Worm (Caenorhabditis elegans) whole organism, L2 larva: ENCODE data around the gene twk-13.

Experiments
- C34F6.9 ChIP-seq: fragments of 150-350 bp; optimal IDR thresholded peaks from 2 replicates; lab custom pipeline; 2014; ENCODE audit warnings: missing biosample characterization, missing genetic modification characterization
- F13H6.1 ChIP-seq: sonication (generic microtip); optimal IDR thresholded peaks from 2 replicates; lab custom pipeline; 2016; ENCODE audit warnings: missing genetic modification characterization, missing compliant biosample characterization
- R02D3.7 ChIP-seq: fragments of 150-350 bp; optimal IDR thresholded peaks from 2 replicates; lab custom pipeline; 2014; ENCODE audit warnings: missing biosample characterization, missing genetic modification characterization
- alr-1 ChIP-seq: fragments of 150-350 bp; optimal IDR thresholded peaks from 2 replicates; lab custom pipeline; 2014; ENCODE audit warnings: missing biosample characterization, missing genetic modification characterization
- aly-2 ChIP-seq: fragments of 150-350 bp; optimal IDR thresholded peaks from 2 replicates; lab custom pipeline; 2014; ENCODE audit warnings: missing biosample characterization, missing genetic modification characterization
- ama-1 ChIP-seq: fragments of 150-350 bp; optimal IDR thresholded peaks from 2 replicates; lab custom pipeline; 2018; ENCODE audit warnings: inconsistent platforms
- blmp-1 ChIP-seq: sonication (generic microtip); optimal IDR thresholded peaks from 2 replicates; lab custom pipeline; 2017; ENCODE audit warnings: missing genetic modification characterization, mild to moderate bottlenecking, missing compliant biosample characterization, antibody characterized with exemption, moderate library complexity; ENCODE audit not compliant: insufficient read depth
- ceh-16 ChIP-seq: fragments of 150-350 bp; optimal IDR thresholded peaks from 2 replicates; lab custom pipeline; 2014; ENCODE audit warnings: missing biosample characterization, missing genetic modification characterization
- elt-3 ChIP-seq: sonication (generic microtip); optimal IDR thresholded peaks from 2 replicates; lab custom pipeline; 2017; ENCODE audit warnings: missing biosample characterization, missing genetic modification characterization
- fos-1 ChIP-seq: fragments of 150-350 bp; optimal IDR thresholded peaks from 2 replicates; lab custom pipeline; 2014; ENCODE audit warnings: missing biosample characterization, missing genetic modification characterization
- gmeb-1 ChIP-seq: fragments of 150-350 bp; optimal IDR thresholded peaks from 2 replicates; lab custom pipeline; 2014; ENCODE audit warnings: missing biosample characterization, missing genetic modification characterization
- lin-11 ChIP-seq: fragments of 150-350 bp; sonication (generic microtip); optimal IDR thresholded peaks from 2 replicates; lab custom pipeline; 2014; ENCODE audit warnings: missing biosample characterization, missing genetic modification characterization, inconsistent platforms, mixed read lengths
- lin-13 ChIP-seq: fragments of 150-350 bp; optimal IDR thresholded peaks from 2 replicates; lab custom pipeline; 2014; ENCODE audit warnings: missing biosample characterization, missing genetic modification reagents, missing genetic modification characterization
- lin-39 ChIP-seq: fragments of 150-350 bp; optimal IDR thresholded peaks from 2 replicates; lab custom pipeline; 2014; ENCODE audit warnings: missing biosample characterization, missing genetic modification reagents, missing genetic modification characterization
- lsy-2 ChIP-seq, 2 experiments: fragments of 150-350 bp in 1 of 2; sonication (generic microtip) in 1 of 2; optimal IDR thresholded peaks; 2 replicates each; lab custom pipeline; 2014 to 2017; ENCODE audit warnings: missing biosample characterization in 2 of 2, missing genetic modification characterization in 2 of 2
- mdl-1 ChIP-seq, 2 experiments: fragments of 150-350 bp in 1 of 2; sonication (generic microtip) in 1 of 2; optimal IDR thresholded peaks; 2 replicates each; lab custom pipeline; 2017; ENCODE audit warnings: missing biosample characterization in 2 of 2, missing genetic modification characterization in 2 of 2
- nhr-10 ChIP-seq: sonication (generic microtip); optimal IDR thresholded peaks from 2 replicates; lab custom pipeline; 2017; ENCODE audit warnings: missing biosample characterization, missing genetic modification characterization
- nhr-12 ChIP-seq: fragments of 150-350 bp; optimal IDR thresholded peaks from 2 replicates; lab custom pipeline; 2014; ENCODE audit warnings: missing biosample characterization, missing genetic modification characterization
- nhr-6 ChIP-seq: fragments of 150-350 bp; optimal IDR thresholded peaks from 2 replicates; lab custom pipeline; 2014; ENCODE audit warnings: missing biosample characterization, missing genetic modification characterization
- nhr-77 ChIP-seq: fragments of 150-350 bp; optimal IDR thresholded peaks from 2 replicates; lab custom pipeline; 2014; ENCODE audit warnings: missing biosample characterization, missing genetic modification characterization
- peb-1 ChIP-seq: fragments of 150-350 bp; optimal IDR thresholded peaks from 2 replicates; lab custom pipeline; 2014; ENCODE audit warnings: missing biosample characterization, missing genetic modification characterization
- sem-4 ChIP-seq: fragments of 150-350 bp; optimal IDR thresholded peaks from 2 replicates; lab custom pipeline; 2014; ENCODE audit warnings: missing biosample characterization, missing genetic modification reagents, missing genetic modification characterization
- skn-1 ChIP-seq: sonication (generic microtip); optimal IDR thresholded peaks from 2 replicates; lab custom pipeline; 2017; ENCODE audit warnings: missing biosample characterization, missing genetic modification characterization
- sma-3 ChIP-seq: sonication (generic microtip); optimal IDR thresholded peaks from 2 replicates; lab custom pipeline; 2016; ENCODE audit warnings: missing genetic modification reagents, missing genetic modification characterization, missing compliant biosample characterization
- sma-9 ChIP-seq, 2 experiments: fragments of 150-350 bp in 1 of 2; sonication (generic microtip) in 1 of 2; optimal IDR thresholded peaks; 2 replicates each; lab custom pipeline; 2014 to 2016; ENCODE audit warnings: missing genetic modification characterization in 2 of 2, mild to moderate bottlenecking in 1 of 2, missing biosample characterization in 1 of 2, missing compliant biosample characterization in 1 of 2, missing genetic modification reagents in 1 of 2, moderate library complexity in 1 of 2
- zag-1 ChIP-seq: fragments of 150-350 bp; optimal IDR thresholded peaks from 2 replicates; lab custom pipeline; 2014; ENCODE audit warnings: missing biosample characterization, missing genetic modification characterization
- ztf-11 ChIP-seq: sonication (generic microtip); optimal IDR thresholded peaks from 2 replicates; lab custom pipeline; 2017; ENCODE audit warnings: missing biosample characterization, missing genetic modification characterization

The twk-13 gene

ce11 chrV:12281508-12281907, 56.3 kb downstream of the twk-13 start:
- TF ChIP-seq sma-9 (GFP tag; optimal IDR thresholded peaks at IDR 0.05; lab: Kevin White, UChicago) (no peak), sma-9 (tag; optimal IDR thresholded peaks at IDR 0.05; lab: Kevin White, UChicago) (no peak), mdl-1 (tag; optimal IDR thresholded peaks at IDR 0.05; lab: Kevin White, UChicago) (no peak), lin-13 (GFP tag; lab: Kevin White, UChicago) (no peak), nhr-12 (tag; lab: Kevin White, UChicago) (no peak), nhr-77 (tag; lab: Kevin White, UChicago) (no peak), ama-1 (lab: Kevin White, UChicago) (no peak), F13H6.1 (tag; lab: Kevin White, UChicago) (no peak), C34F6.9 (tag; lab: Kevin White, UChicago) (no peak)
- TF ChIP-seq, all 48 proteins: peak for 0

- no peak for TF ChIP-seq nhr-12 (tag; lab: Kevin White, UChicago)
- no peak for TF ChIP-seq blmp-1 (tag; lab: Kevin White, UChicago)
- TF ChIP-seq ztf-11 (tag; lab: Kevin White, UChicago) = no peak
- no peak for TF ChIP-seq lin-11 (tag; lab: Kevin White, UChicago)
- TF ChIP-seq sma-3 (GFP tag; lab: Kevin White, UChicago) = no peak
- TF ChIP-seq zag-1 = no peak
- TF ChIP-seq nhr-6 (tag; lab: Kevin White, UChicago) = no peak
- TF ChIP-seq skn-1 (tag; lab: Kevin White, UChicago) = no peak
- TF ChIP-seq sem-4 (tag; lab: Kevin White, UChicago) = no peak
- no peak for TF ChIP-seq elt-3
- no peak for TF ChIP-seq ceh-16
- TF ChIP-seq, all 48 proteins: peak for 0
These were observed 60.8 kb downstream of the twk-13 start, which contains the start of gene bnc-1 for ce11 chrV:12276946-12277345. Gene bnc-1, minus strand, starts transcription at chrV:12277046.

ce11 chrV:12275714-12276113, 62.1 kb downstream of the twk-13 start:
- TF ChIP-seq nhr-10 (tag; lab: Kevin White, UChicago) = no peak
- TF ChIP-seq gmeb-1 (tag; lab: Kevin White, UChicago) = no peak
- TF ChIP-seq aly-2 (tag; lab: Kevin White, UChicago) = no peak
- TF ChIP-seq peb-1 (tag; lab: Kevin White, UChicago) = no peak
- no peak for TF ChIP-seq nhr-6 (tag; lab: Kevin White, UChicago)
- no peak for TF ChIP-seq sma-3 (GFP tag; lab: Kevin White, UChicago)
- TF ChIP-seq lin-39 = no peak
- no peak for TF ChIP-seq alr-1 (tag; lab: Kevin White, UChicago)
- TF ChIP-seq R02D3.7 = no peak
- no peak for TF ChIP-seq sem-4 (tag; lab: Kevin White, UChicago)

- TF ChIP-seq C34F6.9 (tag; lab: Kevin White, UChicago) (peak; percentile 25), fos-1 (tag; lab: Kevin White, UChicago) (no peak), lsy-2 (tag; optimal IDR thresholded peaks at IDR 0.05; lab: Kevin White, UChicago) (peak in 1 of 2 experiments; percentile 22), aly-2 (tag; lab: Kevin White, UChicago) (no peak)
These were observed 66.3 kb downstream of the twk-13 start, which contains the start of the genes tsfm-1 and capg-2 for ce11 chrV:12271495-12271894. Gene tsfm-1, minus strand, starts transcription at chrV:12271551. Gene capg-2, plus strand, starts transcription at chrV:12271873.
